Worm (Caenorhabditis elegans) whole organism, L1 larva: Measurements from ENCODE around the gene cul-4.

Source experiments
- C04F5.9 ChIP-seq: sonication (generic microtip); optimal IDR thresholded peaks from 2 replicates; lab custom pipeline; 2016; ENCODE audit warnings: missing genetic modification characterization, missing compliant biosample characterization
- C16A3.4 ChIP-seq: fragments of 150-350 bp; optimal IDR thresholded peaks from 2 replicates; lab custom pipeline; 2014; ENCODE audit warnings: missing biosample characterization, missing genetic modification characterization
- C34B4.2 ChIP-seq: sonication (generic microtip); optimal IDR thresholded peaks from 2 replicates; lab custom pipeline; 2017; ENCODE audit warnings: mild to moderate bottlenecking, missing genetic modification characterization, missing compliant biosample characterization
- F16B12.6 ChIP-seq: fragments of 150-350 bp; optimal IDR thresholded peaks from 2 replicates; lab custom pipeline; 2014; ENCODE audit warnings: missing biosample characterization, missing genetic modification characterization
- Y116A8C.19 ChIP-seq: sonication (generic microtip); optimal IDR thresholded peaks from 2 replicates; lab custom pipeline; 2016; ENCODE audit warnings: missing compliant biosample characterization, missing genetic modification characterization, borderline replicate concordance
- aha-1 ChIP-seq: fragments of 150-350 bp; optimal IDR thresholded peaks from 2 replicates; lab custom pipeline; 2014; ENCODE audit warnings: missing biosample characterization, missing genetic modification characterization
- alr-1 ChIP-seq: fragments of 200-800 bp; sonication (Bioruptor generic); optimal IDR thresholded peaks from 2 replicates; lab custom pipeline; 2018; ENCODE audit warnings: borderline replicate concordance, mild to moderate bottlenecking, missing genetic modification characterization, missing compliant biosample characterization
- blmp-1 ChIP-seq: fragments of 150-350 bp; optimal IDR thresholded peaks from 2 replicates; lab custom pipeline; 2014; ENCODE audit warnings: missing biosample characterization, missing genetic modification characterization
- ceh-82 ChIP-seq, 3 experiments: fragments of 150-350 bp in 1 of 3; sonication (generic microtip) in 2 of 3; optimal IDR thresholded peaks; 2 replicates each; lab custom pipeline; 2014 to 2017; ENCODE audit warnings: missing biosample characterization in 3 of 3, missing genetic modification characterization in 3 of 3
- ceh-88 ChIP-seq: fragments of 200-800 bp; sonication (Bioruptor generic); IDR thresholded peaks from 2 replicates; pipeline ENCODE4 v1.3.6; 2022; ENCODE audit warnings: missing genetic modification characterization, missing compliant biosample characterization
- ces-1 ChIP-seq: fragments of 150-350 bp; optimal IDR thresholded peaks from 2 replicates; lab custom pipeline; 2014; ENCODE audit warnings: missing biosample characterization, missing genetic modification reagents, missing genetic modification characterization
- dpl-1 ChIP-seq, 3 experiments: fragments of 150-350 bp in 2 of 3; sonication (generic microtip) in 1 of 3; optimal IDR thresholded peaks; 2 replicates each; lab custom pipeline; 2014 to 2017; ENCODE audit warnings: missing biosample characterization in 3 of 3, missing genetic modification characterization in 3 of 3, missing genetic modification reagents in 3 of 3
- dsc-1 ChIP-seq: sonication (generic microtip); optimal IDR thresholded peaks from 2 replicates; lab custom pipeline; 2016; ENCODE audit warnings: mild to moderate bottlenecking, missing genetic modification characterization, missing compliant biosample characterization
- efl-1 ChIP-seq, 4 experiments: fragments of 150-350 bp; optimal IDR thresholded peaks in 3 of 4; peaks in 1 of 4; 1 replicate in 1 of 4; 2 replicates in 3 of 4; lab custom pipeline; 2014; ENCODE audit warnings: missing biosample characterization in 2 of 4, missing genetic modification characterization in 2 of 4, missing genetic modification reagents in 2 of 4
- efl-3 ChIP-seq: fragments of 200-800 bp; sonication (Bioruptor generic); optimal IDR thresholded peaks from 2 replicates; lab custom pipeline; 2018; ENCODE audit warnings: mild to moderate bottlenecking, missing genetic modification characterization, missing compliant biosample characterization
- elt-3 ChIP-seq, 6 experiments: fragments of 150-350 bp in 1 of 6; sonication (generic microtip); optimal IDR thresholded peaks; 2 replicates each; lab custom pipeline; 2017 to 2018; ENCODE audit warnings: missing biosample characterization in 6 of 6, missing genetic modification characterization in 6 of 6, inconsistent platforms in 1 of 6
- fkh-4 ChIP-seq: sonication (generic microtip); optimal IDR thresholded peaks from 2 replicates; lab custom pipeline; 2016; ENCODE audit warnings: missing compliant biosample characterization, missing genetic modification characterization, borderline replicate concordance
- fkh-8 ChIP-seq: sonication (generic microtip); optimal IDR thresholded peaks from 2 replicates; lab custom pipeline; 2016; ENCODE audit warnings: mild to moderate bottlenecking, missing genetic modification characterization, missing compliant biosample characterization
- fos-1 ChIP-seq: fragments of 150-350 bp; optimal IDR thresholded peaks from 2 replicates; lab custom pipeline; 2014; ENCODE audit warnings: missing biosample characterization, missing genetic modification characterization
- hlh-17 ChIP-seq: fragments of 200-800 bp; sonication (Bioruptor generic); optimal IDR thresholded peaks from 2 replicates; lab custom pipeline; 2018; ENCODE audit warnings: missing genetic modification characterization, mild to moderate bottlenecking, missing compliant biosample characterization, moderate library complexity, borderline replicate concordance
- hlh-4 ChIP-seq: sonication (generic microtip); optimal IDR thresholded peaks from 2 replicates; lab custom pipeline; 2016; ENCODE audit warnings: mild to moderate bottlenecking, missing genetic modification characterization, missing compliant biosample characterization
- irx-1 ChIP-seq: sonication (generic microtip); optimal IDR thresholded peaks from 2 replicates; lab custom pipeline; 2016; ENCODE audit warnings: missing genetic modification characterization, missing compliant biosample characterization
- lin-13 ChIP-seq: fragments of 150-350 bp; optimal IDR thresholded peaks from 2 replicates; lab custom pipeline; 2014; ENCODE audit warnings: missing biosample characterization, missing genetic modification reagents, missing genetic modification characterization
- lin-14 ChIP-seq: fragments of 200-800 bp; sonication (Bioruptor generic); optimal IDR thresholded peaks from 2 replicates; lab custom pipeline; 2018; ENCODE audit warnings: mild to moderate bottlenecking, missing genetic modification characterization, moderate library complexity, missing compliant biosample characterization
- lin-35 ChIP-seq, 2 experiments: fragments of 150-350 bp; optimal IDR thresholded peaks; 2 replicates each; lab custom pipeline; 2014; ENCODE audit warnings: missing biosample characterization in 2 of 2, missing genetic modification characterization in 2 of 2, missing genetic modification reagents in 2 of 2
- lir-3 ChIP-seq: sonication (generic microtip); optimal IDR thresholded peaks from 2 replicates; lab custom pipeline; 2016; ENCODE audit warnings: mild to moderate bottlenecking, missing genetic modification characterization, moderate library complexity, missing compliant biosample characterization; ENCODE audit not compliant: poor library complexity
- lsy-2 ChIP-seq, 2 experiments: fragments of 150-350 bp; optimal IDR thresholded peaks; 2 replicates each; lab custom pipeline; 2014; ENCODE audit warnings: missing biosample characterization in 2 of 2, missing genetic modification characterization in 2 of 2
- mdl-1 ChIP-seq, 2 experiments: fragments of 150-350 bp; optimal IDR thresholded peaks; 2 replicates each; lab custom pipeline; 2014 to 2017; ENCODE audit warnings: missing biosample characterization in 2 of 2, missing genetic modification characterization in 2 of 2, inconsistent platforms in 1 of 2
- mef-2 ChIP-seq: fragments of 150-350 bp; optimal IDR thresholded peaks from 2 replicates; lab custom pipeline; 2014; ENCODE audit warnings: missing biosample characterization, missing genetic modification characterization
- nhr-11 ChIP-seq: fragments of 150-350 bp; optimal IDR thresholded peaks from 2 replicates; lab custom pipeline; 2014; ENCODE audit warnings: missing biosample characterization, missing genetic modification characterization
- nhr-19 ChIP-seq: fragments of 200-800 bp; sonication (Bioruptor generic); conservative IDR thresholded peaks from 2 replicates; pipeline ENCODE4 v1.3.6; 2022; ENCODE audit warnings: missing genetic modification characterization, missing compliant biosample characterization
- nhr-20 ChIP-seq: sonication (generic microtip); optimal IDR thresholded peaks from 2 replicates; lab custom pipeline; 2016; ENCODE audit warnings: mild to moderate bottlenecking, missing genetic modification characterization, missing compliant biosample characterization
- nhr-47 ChIP-seq: sonication (generic microtip); optimal IDR thresholded peaks from 2 replicates; lab custom pipeline; 2016; ENCODE audit warnings: mild to moderate bottlenecking, missing genetic modification characterization, moderate library complexity, missing compliant biosample characterization
- nhr-71 ChIP-seq: sonication (generic microtip); optimal IDR thresholded peaks from 2 replicates; lab custom pipeline; 2016; ENCODE audit warnings: mild to moderate bottlenecking, missing genetic modification characterization, moderate library complexity, missing compliant biosample characterization
- nhr-84 ChIP-seq: sonication (generic microtip); optimal IDR thresholded peaks from 2 replicates; lab custom pipeline; 2017; ENCODE audit warnings: missing biosample characterization, missing genetic modification characterization
- nhr-85 ChIP-seq: sonication (generic microtip); peaks from one replicate; lab custom pipeline; 2016; ENCODE audit warnings: missing genetic modification characterization, inconsistent platforms, missing compliant biosample characterization
- nhr-90 ChIP-seq: sonication (generic microtip); optimal IDR thresholded peaks from 2 replicates; lab custom pipeline; 2016; ENCODE audit warnings: mild to moderate bottlenecking, missing genetic modification characterization, missing compliant biosample characterization; ENCODE audit not compliant: poor library complexity
- pqm-1 ChIP-seq: sonication (generic microtip); optimal IDR thresholded peaks from 3 replicates; lab custom pipeline; 2017; ENCODE audit warnings: missing biosample characterization, missing genetic modification characterization
- rnt-1 ChIP-seq: sonication (generic microtip); optimal IDR thresholded peaks from 2 replicates; lab custom pipeline; 2016; ENCODE audit warnings: mild to moderate bottlenecking, missing genetic modification characterization, moderate library complexity, missing compliant biosample characterization
- snu-23 ChIP-seq: sonication (generic microtip); optimal IDR thresholded peaks from 2 replicates; lab custom pipeline; 2016; ENCODE audit warnings: missing genetic modification characterization, missing compliant biosample characterization
- tbx-2 ChIP-seq: sonication (generic microtip); optimal IDR thresholded peaks from 2 replicates; lab custom pipeline; 2016; ENCODE audit warnings: missing genetic modification characterization, missing compliant biosample characterization
- tlp-1 ChIP-seq: fragments of 150-350 bp; optimal IDR thresholded peaks from 2 replicates; lab custom pipeline; 2014; ENCODE audit warnings: missing biosample characterization, missing genetic modification characterization
- unc-130 ChIP-seq: fragments of 150-350 bp; optimal IDR thresholded peaks from 2 replicates; lab custom pipeline; 2017; ENCODE audit warnings: missing biosample characterization, missing genetic modification characterization, inconsistent platforms
- unc-30 ChIP-seq: sonication (generic microtip); optimal IDR thresholded peaks from 2 replicates; lab custom pipeline; 2017; ENCODE audit warnings: missing biosample characterization, missing genetic modification characterization
- unc-62 ChIP-seq: fragments of 150-350 bp; optimal IDR thresholded peaks from 2 replicates; lab custom pipeline; 2014; ENCODE audit warnings: missing biosample characterization, missing genetic modification reagents, missing genetic modification characterization
- vab-15 ChIP-seq: sonication (generic microtip); optimal IDR thresholded peaks from 2 replicates; lab custom pipeline; 2017; ENCODE audit warnings: missing genotype, mild to moderate bottlenecking, missing genetic modification characterization, missing compliant biosample characterization
- xbp-1 ChIP-seq: sonication (generic microtip); optimal IDR thresholded peaks from 2 replicates; lab custom pipeline; 2016; ENCODE audit warnings: missing genetic modification characterization, missing compliant biosample characterization
- zip-4 ChIP-seq: fragments of 200-800 bp; sonication (Bioruptor generic); optimal IDR thresholded peaks from 2 replicates; lab custom pipeline; 2018; ENCODE audit warnings: mild to moderate bottlenecking, missing genetic modification characterization, moderate library complexity, missing compliant biosample characterization
- ztf-4 ChIP-seq: fragments of 150-350 bp; optimal IDR thresholded peaks from 2 replicates; lab custom pipeline; 2014; ENCODE audit warnings: missing biosample characterization, missing genetic modification characterization

The cul-4 gene

ce11 chrII:7337469-7337893, 35.6 kb downstream of the cul-4 start (continued):
- TF ChIP-seq efl-3 (GFP tag; lab: Kevin White, UChicago) (no peak), ztf-4 (peak; percentile 68), C04F5.9 (tag; lab: Kevin White, UChicago) (no peak), ceh-82 (tag; optimal IDR thresholded peaks at IDR 0.05; lab: Kevin White, UChicago) (peak in 2 of 3 experiments; percentile 23 to 49), unc-62 (GFP tag; lab: Kevin White, UChicago) (no peak), lin-13 (GFP tag; lab: Kevin White, UChicago) (peak; percentile 48), fkh-8 (tag; lab: Kevin White, UChicago) (peak; percentile 59), nhr-71 (peak; percentile 92), F16B12.6 (tag; lab: Kevin White, UChicago) (no peak), dpl-1 (GFP tag; optimal IDR thresholded peaks at IDR 0.05; lab: Kevin White, UChicago) (peak in 2 of 3 experiments; percentile 10 to 31), Y116A8C.19 (tag; lab: Kevin White, UChicago) (no peak), nhr-84 (no peak)

ce11 chrII:7338995-7339394, 37.1 kb downstream of the cul-4 start, which contains the start of gene nhr-21:
Gene nhr-21 (plus strand): TSS chrII:7339229.
- peak; percentile 73 for TF ChIP-seq nhr-90 (tag; lab: Kevin White, UChicago)
- TF ChIP-seq rnt-1, result peak; percentile 14
- peak; percentile 85 for TF ChIP-seq lin-14 (GFP tag; lab: Kevin White, UChicago)
- TF ChIP-seq nhr-71, result peak; percentile 88
- TF ChIP-seq zip-4 (GFP tag; lab: Kevin White, UChicago), result no peak
- no peak for TF ChIP-seq aha-1 (tag; lab: Kevin White, UChicago)
- no peak for TF ChIP-seq C34B4.2 (tag; lab: Kevin White, UChicago)
- no peak for TF ChIP-seq xbp-1 (tag; lab: Kevin White, UChicago)
- no peak for TF ChIP-seq lir-3 (tag; lab: Kevin White, UChicago)
- no peak for TF ChIP-seq pqm-1 (tag; lab: Kevin White, UChicago)
- TF ChIP-seq lin-35 (GFP tag; optimal IDR thresholded peaks at IDR 0.05; lab: Kevin White, UChicago), result peak in 1 of 2 experiments; percentile 40
- TF ChIP-seq ztf-4, result peak; percentile 21
- TF ChIP-seq irx-1 (tag; lab: Kevin White, UChicago), result peak; percentile 44
- peak; percentile 46 for TF ChIP-seq nhr-47
- TF ChIP-seq nhr-20 (tag; lab: Kevin White, UChicago), result peak; percentile 89
- peak; percentile 35 for TF ChIP-seq tbx-2 (tag; lab: Kevin White, UChicago)
- no peak for TF ChIP-seq tlp-1
- peak; percentile 28 for TF ChIP-seq unc-130
- TF ChIP-seq hlh-4, result no peak
- no peak for TF ChIP-seq nhr-11 (tag; lab: Kevin White, UChicago)
- peak; percentile 98 for TF ChIP-seq nhr-85 (tag; lab: Kevin White, UChicago)
- peak; percentile 28 to 40 for TF ChIP-seq lsy-2 (tag; optimal IDR thresholded peaks at IDR 0.05; lab: Kevin White, UChicago)
- TF ChIP-seq snu-23 (GFP tag; lab: Kevin White, UChicago), result peak; percentile 66
- no peak for TF ChIP-seq ceh-88 (GFP tag; lab: Robert Waterston, UW)
- no peak for TF ChIP-seq alr-1 (tag; lab: Kevin White, UChicago)
- peak; percentile 18 for TF ChIP-seq fos-1 (tag; lab: Kevin White, UChicago)
- TF ChIP-seq efl-1 (optimal IDR thresholded peaks at IDR 0.05; lab: Kevin White, UChicago), result no peak
- TF ChIP-seq efl-1 (GFP tag; optimal IDR thresholded peaks at IDR 0.05 in 1 of 2; lab: Kevin White, UChicago), result no peak
- no peak for TF ChIP-seq unc-30 (tag; lab: Kevin White, UChicago)
- TF ChIP-seq hlh-17 (GFP tag; lab: Kevin White, UChicago), result no peak
- TF ChIP-seq vab-15 (tag; lab: Kevin White, UChicago), result peak; percentile 61
- TF ChIP-seq mef-2, result no peak
- TF ChIP-seq dsc-1 (tag; lab: Kevin White, UChicago), result no peak
- peak in 5 of 6 experiments; percentile 46 to 91 (median 62) for TF ChIP-seq elt-3 (tag; optimal IDR thresholded peaks at IDR 0.05; lab: Kevin White, UChicago)
- no peak for TF ChIP-seq ces-1
- peak; percentile 23 for TF ChIP-seq C16A3.4 (tag; lab: Kevin White, UChicago)
- TF ChIP-seq mdl-1 (tag; optimal IDR thresholded peaks at IDR 0.05; lab: Kevin White, UChicago), result peak in 1 of 2 experiments; percentile 58
- TF ChIP-seq fkh-4 (tag; lab: Kevin White, UChicago), result no peak
- peak; percentile 89 for TF ChIP-seq blmp-1
- TF ChIP-seq nhr-19 (GFP tag; lab: Robert Waterston, UW), result peak; percentile 74
- TF ChIP-seq, all 84 proteins: peak for 21
